Fruit fly (Drosophila melanogaster) whole organism, embryonic: ENCODE data around the gene CG31883.

Experiments
- Blimp-1 ChIP-seq: fragments of 200-800 bp; sonication (Bioruptor generic); optimal IDR thresholded peaks from 3 replicates; lab custom pipeline; 2018; ENCODE audit warnings: missing biosample characterization, missing genetic modification characterization, mild to moderate bottlenecking, moderate library complexity, missing genetic modification reagents
- CG10979 ChIP-seq: fragments of 200-800 bp; sonication (Bioruptor generic); optimal IDR thresholded peaks from 2 replicates; lab custom pipeline; 2018; ENCODE audit warnings: missing biosample characterization, mild to moderate bottlenecking, missing genetic modification characterization, moderate library complexity
- CG11085 ChIP-seq: fragments of 200-800 bp; sonication (Bioruptor generic); IDR thresholded peaks from 2 replicates; pipeline ENCODE4 v1.3.6; 2022; ENCODE audit warnings: missing biosample characterization, missing genetic modification characterization
- CG12219 ChIP-seq: fragments of 200-800 bp; sonication (Bioruptor generic); optimal IDR thresholded peaks from 3 replicates; lab custom pipeline; 2018; ENCODE audit warnings: missing biosample characterization, mild to moderate bottlenecking, missing genetic modification characterization
- CG12942 ChIP-seq: fragments of 200-800 bp; sonication (Bioruptor generic); optimal IDR thresholded peaks from 3 replicates; lab custom pipeline; 2016; ENCODE audit warnings: missing biosample characterization, missing genetic modification characterization
- CG18262 ChIP-seq: fragments of 200-800 bp; optimal IDR thresholded peaks from 3 replicates; lab custom pipeline; 2019; ENCODE audit warnings: missing biosample characterization, mild to moderate bottlenecking, missing genetic modification characterization, moderate library complexity
- CG2678 ChIP-seq: fragments of 200-800 bp; sonication (Bioruptor generic); optimal IDR thresholded peaks from 3 replicates; lab custom pipeline; 2019; ENCODE audit warnings: missing biosample characterization, mild to moderate bottlenecking, missing genetic modification characterization, moderate library complexity
- CG2712 ChIP-seq: fragments of 200-800 bp; optimal IDR thresholded peaks from 3 replicates; lab custom pipeline; 2019; ENCODE audit warnings: missing biosample characterization, mild to moderate bottlenecking, missing genetic modification characterization, moderate library complexity
- CG31441 ChIP-seq: fragments of 200-800 bp; sonication (Bioruptor generic); IDR thresholded peaks from 2 replicates; pipeline ENCODE4 v1.3.6; 2022; ENCODE audit warnings: missing biosample characterization, missing genetic modification characterization
- CG32532 ChIP-seq: fragments of 200-800 bp; sonication (Bioruptor generic); IDR thresholded peaks from 2 replicates; pipeline ENCODE4 v1.3.6; 2022; ENCODE audit warnings: missing biosample characterization, missing genetic modification characterization
- CG6765 ChIP-seq: fragments of 200-800 bp; sonication (Bioruptor generic); optimal IDR thresholded peaks from 3 replicates; lab custom pipeline; 2017; ENCODE audit warnings: missing biosample characterization, mild to moderate bottlenecking, missing genetic modification characterization
- CG7839 ChIP-seq: fragments of 200-800 bp; sonication (Bioruptor generic); optimal IDR thresholded peaks from 3 replicates; lab custom pipeline; 2018; ENCODE audit warnings: missing biosample characterization, mild to moderate bottlenecking, missing genetic modification characterization, moderate library complexity
- CG7928 ChIP-seq: fragments of 200-800 bp; sonication (Bioruptor generic); optimal IDR thresholded peaks from 2 replicates; lab custom pipeline; 2017; ENCODE audit warnings: missing biosample characterization, mild to moderate bottlenecking, missing genetic modification characterization
- CG8388 ChIP-seq: fragments of 200-800 bp; sonication (Bioruptor generic); optimal IDR thresholded peaks from 2 replicates; lab custom pipeline; 2019; ENCODE audit warnings: missing biosample characterization, mild to moderate bottlenecking, missing genetic modification characterization, moderate library complexity
- CkIIα-i1 ChIP-seq: fragments of 200-800 bp; sonication (Bioruptor generic); IDR thresholded peaks from 2 replicates; pipeline ENCODE4 v1.3.6; 2022; ENCODE audit warnings: missing biosample characterization, missing genetic modification characterization
- D19A ChIP-seq: fragments of 200-800 bp; optimal IDR thresholded peaks from 3 replicates; lab custom pipeline; 2019; ENCODE audit warnings: missing biosample characterization, mild to moderate bottlenecking, missing genetic modification characterization, moderate library complexity
- Ets97D ChIP-seq: fragments of 200-800 bp; sonication (Bioruptor generic); optimal IDR thresholded peaks from 3 replicates; lab custom pipeline; 2016; ENCODE audit warnings: missing biosample characterization, missing genetic modification characterization
- Gug ChIP-seq: fragments of 200-800 bp; sonication (Bioruptor generic); IDR thresholded peaks from 4 replicates; pipeline ENCODE4 v1.3.6; 2022; ENCODE audit warnings: missing biosample characterization, missing genetic modification characterization
- Hand ChIP-seq: fragments of 200-800 bp; sonication (Bioruptor generic); optimal IDR thresholded peaks from 2 replicates; lab custom pipeline; 2017; ENCODE audit warnings: mild to moderate bottlenecking, missing biosample characterization, missing genetic modification reagents, missing genetic modification characterization
- Med ChIP-seq: fragments of 200-800 bp; sonication (Bioruptor generic); peaks from one replicate; lab custom pipeline; 2016; ENCODE audit warnings: missing biosample characterization, missing genetic modification characterization, mild to moderate bottlenecking, inconsistent platforms, moderate library complexity
- NC2α ChIP-seq: fragments of 200-800 bp; sonication (Bioruptor generic); optimal IDR thresholded peaks from 2 replicates; lab custom pipeline; 2016; ENCODE audit warnings: missing biosample characterization, missing genetic modification characterization
- NC2β ChIP-seq: fragments of 200-800 bp; sonication (Bioruptor generic); optimal IDR thresholded peaks from 2 replicates; lab custom pipeline; 2016; ENCODE audit warnings: missing biosample characterization, missing genetic modification characterization
- PHDP ChIP-seq: fragments of 200-800 bp; sonication (Bioruptor generic); optimal IDR thresholded peaks from 3 replicates; lab custom pipeline; 2018; ENCODE audit warnings: missing biosample characterization, mild to moderate bottlenecking, missing genetic modification characterization, moderate library complexity
- Six4 ChIP-seq: fragments of 200-800 bp; sonication (Bioruptor generic); optimal IDR thresholded peaks from 2 replicates; lab custom pipeline; 2016; ENCODE audit warnings: missing biosample characterization, missing genetic modification characterization
- Sox102F ChIP-seq: fragments of 200-800 bp; sonication (Bioruptor generic); optimal IDR thresholded peaks from 2 replicates; lab custom pipeline; 2018; ENCODE audit warnings: missing biosample characterization, mild to moderate bottlenecking, missing genetic modification characterization, moderate library complexity
- Spps ChIP-seq: fragments of 200-800 bp; sonication (Bioruptor generic); optimal IDR thresholded peaks from 2 replicates; lab custom pipeline; 2018; ENCODE audit warnings: missing biosample characterization, mild to moderate bottlenecking, missing genetic modification characterization
- TFAM ChIP-seq: fragments of 200-800 bp; sonication (Bioruptor generic); optimal IDR thresholded peaks from 2 replicates; lab custom pipeline; 2017; ENCODE audit warnings: missing biosample characterization, missing genetic modification characterization, inconsistent platforms
- ase ChIP-seq: fragments of 200-800 bp; sonication (Bioruptor generic); IDR thresholded peaks from 3 replicates; pipeline ENCODE4 v1.3.6; 2022; ENCODE audit warnings: missing biosample characterization, missing genetic modification characterization
- bsh ChIP-seq, 2 experiments: fragments of 200-800 bp; sonication (Bioruptor generic); optimal IDR thresholded peaks; 2 replicates each; lab custom pipeline; 2017 to 2018; ENCODE audit warnings: mild to moderate bottlenecking in 2 of 2, missing biosample characterization in 2 of 2, missing genetic modification characterization in 2 of 2, moderate library complexity in 1 of 2
- chn ChIP-seq: fragments of 200-800 bp; sonication (Bioruptor generic); optimal IDR thresholded peaks from 2 replicates; lab custom pipeline; 2016; ENCODE audit warnings: missing biosample characterization, missing genetic modification characterization
- ci ChIP-seq: fragments of 200-800 bp; sonication (Bioruptor generic); IDR thresholded peaks from 3 replicates; pipeline ENCODE4 v1.3.6; 2022; ENCODE audit warnings: missing biosample characterization, missing genetic modification characterization
- dpn ChIP-seq, 2 experiments: fragments of 200-800 bp; sonication (Bioruptor generic); optimal IDR thresholded peaks; 3 replicates each; lab custom pipeline; 2016; ENCODE audit warnings: missing biosample characterization in 2 of 2, missing genetic modification characterization in 2 of 2
- eve ChIP-seq, 2 experiments: fragments of >200 bp; optimal IDR thresholded peaks; 2 replicates each; lab custom pipeline; 2017; ENCODE audit warnings: missing biosample characterization in 2 of 2, missing genetic modification characterization in 2 of 2
- eyg ChIP-seq: fragments of 200-800 bp; sonication (Bioruptor generic); optimal IDR thresholded peaks from 3 replicates; lab custom pipeline; 2016; ENCODE audit warnings: missing biosample characterization, missing genetic modification characterization
- gem ChIP-seq: fragments of 200-800 bp; sonication (Bioruptor generic); optimal IDR thresholded peaks from 2 replicates; lab custom pipeline; 2019; ENCODE audit warnings: missing biosample characterization, mild to moderate bottlenecking, missing genetic modification characterization, moderate library complexity
- grau ChIP-seq: fragments of 200-800 bp; optimal IDR thresholded peaks from 3 replicates; lab custom pipeline; 2019; ENCODE audit warnings: missing biosample characterization, mild to moderate bottlenecking, missing genetic modification characterization, moderate library complexity
- gsb-n ChIP-seq: fragments of 200-800 bp; sonication (Bioruptor generic); optimal IDR thresholded peaks from 3 replicates; lab custom pipeline; 2018; ENCODE audit warnings: missing biosample characterization, mild to moderate bottlenecking, missing genetic modification characterization
- kni ChIP-seq: fragments of 200-800 bp; sonication (Bioruptor generic); optimal IDR thresholded peaks from 3 replicates; lab custom pipeline; 2017; ENCODE audit warnings: mild to moderate bottlenecking, missing biosample characterization, missing genetic modification reagents, missing genetic modification characterization
- luna ChIP-seq: fragments of 200-800 bp; sonication (Bioruptor generic); optimal IDR thresholded peaks from 2 replicates; lab custom pipeline; 2016; ENCODE audit warnings: missing biosample characterization, missing genetic modification characterization
- pho ChIP-seq: fragments of 200-800 bp; sonication (Bioruptor generic); optimal IDR thresholded peaks from 2 replicates; lab custom pipeline; 2016; ENCODE audit warnings: missing biosample characterization, missing genetic modification characterization
- phol ChIP-seq: fragments of 200-800 bp; sonication (Bioruptor generic); optimal IDR thresholded peaks from 3 replicates; lab custom pipeline; 2018; ENCODE audit warnings: missing biosample characterization, mild to moderate bottlenecking, missing genetic modification characterization, moderate library complexity
- prd ChIP-seq, 3 experiments: fragments of >200 bp in 2 of 3; fragments of 200-800 bp in 1 of 3; sonication (Bioruptor generic) in 1 of 3; optimal IDR thresholded peaks in 2 of 3; IDR thresholded peaks in 1 of 3; 2 replicates in 2 of 3; 3 replicates in 1 of 3; pipeline versions ENCODE4 v1.3.6 to Lab custom; 2017 to 2022; ENCODE audit warnings: missing biosample characterization in 1 of 3, missing genetic modification characterization in 1 of 3
- run ChIP-seq: fragments of 200-800 bp; sonication (Bioruptor generic); optimal IDR thresholded peaks from 3 replicates; lab custom pipeline; 2018; ENCODE audit warnings: missing biosample characterization, mild to moderate bottlenecking, missing genetic modification characterization
- slou ChIP-seq: fragments of 200-800 bp; sonication (Bioruptor generic); optimal IDR thresholded peaks from 3 replicates; lab custom pipeline; 2016; ENCODE audit warnings: missing biosample characterization, missing genetic modification characterization
- tin ChIP-seq: fragments of 200-800 bp; sonication (Bioruptor generic); optimal IDR thresholded peaks from 3 replicates; lab custom pipeline; 2016; ENCODE audit warnings: missing biosample characterization, missing genetic modification characterization

The CG31883 gene

DNA sequence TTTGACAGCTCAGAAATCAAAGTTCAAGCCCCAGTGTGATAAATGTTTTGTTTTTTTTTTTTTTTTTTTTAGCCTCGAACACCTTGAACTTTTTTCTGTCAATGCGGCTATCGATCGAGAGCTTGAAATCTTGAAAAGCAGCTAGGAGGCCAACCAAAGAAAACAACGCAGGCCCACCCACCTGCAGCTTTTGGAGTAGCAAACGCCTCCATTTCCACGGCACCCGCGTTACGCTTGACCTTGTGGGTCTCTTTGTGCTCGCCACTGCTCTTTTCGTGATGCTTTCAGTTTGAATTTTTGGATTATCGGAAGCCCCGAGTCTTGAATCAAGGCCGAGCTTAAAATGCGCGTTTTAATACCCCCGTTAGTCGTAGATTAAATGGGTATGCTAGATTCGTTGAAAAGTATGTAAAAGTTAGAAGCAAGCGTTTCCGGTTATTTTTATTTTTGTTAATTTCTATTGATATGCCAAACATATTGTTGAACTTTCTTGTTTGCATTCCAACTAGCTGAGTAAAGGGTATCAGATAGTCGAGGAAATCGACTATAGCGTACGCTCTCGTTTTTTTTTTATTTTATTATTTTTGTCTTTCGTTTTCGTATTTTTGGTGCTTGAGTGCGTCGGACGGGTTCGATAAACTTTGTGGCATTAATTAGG, 25.4 kb upstream of the CG31883 start (continued):
- TF ChIP-seq ase (GFP tag; lab: Robert Waterston, UW) = peak; percentile 68; the same call in 1 of the 3 replicates
- TF ChIP-seq grau (tag; lab: Kevin White, UChicago) = peak; percentile 69
- TF ChIP-seq chn (GFP tag; lab: Kevin White, UChicago) = peak; percentile 30
- TF ChIP-seq Ets97D (GFP tag; lab: Kevin White, UChicago) = no peak

DNA sequence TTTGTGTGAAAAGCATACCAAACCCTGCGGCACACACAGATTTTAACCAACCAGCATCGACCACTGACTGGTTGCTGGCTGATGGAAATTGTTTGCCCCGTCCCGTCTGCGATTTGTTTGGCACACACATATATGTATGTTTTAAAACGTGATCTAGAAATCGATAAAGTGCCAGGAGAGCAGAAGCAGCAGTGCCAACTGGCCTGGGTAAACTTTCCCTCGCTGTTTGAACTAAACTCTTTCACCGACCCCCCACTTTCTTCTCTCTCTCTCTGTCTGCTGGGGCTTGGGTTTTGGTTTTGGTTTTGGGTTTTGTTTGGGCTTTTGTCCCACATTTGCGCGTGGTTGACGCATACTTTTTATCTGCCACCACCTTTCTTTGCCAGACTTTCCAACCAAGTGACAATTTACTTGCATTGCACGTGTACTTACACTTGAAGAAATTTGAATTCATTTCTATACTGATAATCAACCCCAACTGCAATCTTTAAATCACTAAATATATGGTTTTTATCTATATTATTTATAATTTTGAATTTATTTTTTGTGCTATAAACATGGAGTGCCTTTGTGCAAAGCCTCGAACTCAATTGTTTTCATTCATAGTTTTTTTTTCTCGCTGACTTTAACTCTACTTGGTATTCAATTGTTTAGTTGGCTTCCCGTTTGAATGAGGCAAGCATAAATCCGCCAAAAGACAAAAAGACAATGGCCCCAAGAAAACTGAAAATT, 22.8 kb upstream of the CG31883 start:
- TF ChIP-seq pho (GFP tag; lab: Kevin White, UChicago) (no peak), Spps (no peak), ci (GFP tag; lab: Robert Waterston, UW) (peak; percentile 39; the same call in 1 of the 3 replicates), CG8388 (GFP tag; lab: Kevin White, UChicago) (peak; percentile 45), CG18262 (peak; percentile 37), CG12942 (GFP tag; lab: Kevin White, UChicago) (no peak), luna (GFP tag; lab: Kevin White, UChicago) (no peak), tin (GFP tag; lab: Kevin White, UChicago) (no peak), CkIIα-i1 (GFP tag; lab: Robert Waterston, UW) (no peak), Gug (GFP tag; lab: Robert Waterston, UW) (no peak), CG10979 (tag; lab: Kevin White, UChicago) (peak; percentile 51), Hand (no peak), Med (peak; percentile 42), CG31441 (GFP tag; lab: Robert Waterston, UW) (peak; percentile 58), Six4 (GFP tag; lab: Kevin White, UChicago) (peak; percentile 22), NC2α (no peak), NC2β (GFP tag; lab: Kevin White, UChicago) (no peak), CG32532 (GFP tag; lab: Robert Waterston, UW) (no peak), Sox102F (GFP tag; lab: Kevin White, UChicago) (peak; percentile 60), CG2678 (tag; lab: Kevin White, UChicago) (peak; percentile 30), CG11085 (GFP tag; lab: Robert Waterston, UW) (no peak), kni (peak; percentile 51), CG7928 (GFP tag; lab: Kevin White, UChicago) (no peak), Blimp-1 (GFP tag; lab: Kevin White, UChicago) (peak; percentile 62), dpn (GFP tag; optimal IDR thresholded peaks at IDR 0.05; lab: Kevin White, UChicago) (peak in 1 of 2 experiments; percentile 16), TFAM (GFP tag; lab: Kevin White, UChicago) (no peak), run (tag; lab: Kevin White, UChicago) (no peak), slou (GFP tag; lab: Kevin White, UChicago) (no peak), phol (tag; lab: Kevin White, UChicago) (peak; percentile 51), eve (GFP tag; optimal IDR thresholded peaks at IDR 0.05; lab: Kevin White, UChicago) (peak in 1 of 2 experiments; percentile 16), CG2712 (peak; percentile 20), CG7839 (tag; lab: Kevin White, UChicago) (peak; percentile 25), gsb-n (peak; percentile 34), CG12219 (no peak), D19A (tag; lab: Kevin White, UChicago) (peak; percentile 35), prd (optimal IDR thresholded peaks at IDR 0.05; lab: Kevin White, UChicago) (no peak), prd (GFP tag; IDR thresholded peaks at IDR 0.05; lab: Robert Waterston, UW) (peak; percentile 35; the same call in 1 of the 3 replicates), ase (GFP tag; lab: Robert Waterston, UW) (0 out of 3 replicates have a peak, but pooled peaks have one; percentile 10), PHDP (peak; percentile 11), gem (tag; lab: Kevin White, UChicago) (peak; percentile 53), eyg (no peak), CG6765 (GFP tag; lab: Kevin White, UChicago) (no peak), bsh (GFP tag; optimal IDR thresholded peaks at IDR 0.05; lab: Kevin White, UChicago) (peak in 1 of 2 experiments; percentile 44)
